Fruit fly (Drosophila melanogaster): ENCODE data around the gene CG31087.

DNA sequence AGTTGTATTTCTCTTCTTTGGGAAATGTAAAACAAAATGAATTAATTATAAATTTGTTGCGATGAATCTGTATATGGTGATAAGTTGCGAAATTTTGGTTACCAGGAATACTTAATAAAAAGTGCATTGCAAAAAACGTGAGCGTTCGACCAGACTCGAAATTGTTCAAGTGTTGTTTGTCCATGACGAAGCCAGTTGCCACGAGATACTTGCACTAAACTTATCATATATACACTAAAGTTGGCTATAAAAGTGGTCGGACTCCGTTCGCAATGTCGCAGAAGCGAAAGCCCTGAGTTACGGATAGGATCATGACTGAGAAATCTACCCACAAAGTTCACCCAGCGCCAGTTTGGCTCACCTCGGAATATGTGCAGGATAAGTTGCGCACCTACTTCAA lies 40.1 kb downstream of the CG31087 start, which contains the start of gene CG11878:
- TF ChIP-seq Blimp-1 (GFP tag; optimal IDR thresholded peaks at IDR 0.05), result no peak
- no peak for TF ChIP-seq Sox102F (GFP tag; optimal IDR thresholded peaks at IDR 0.05)

All from whole organism, prepupa.